Worm (Caenorhabditis elegans): ENCODE measurements around the gene R144.3.

The R144.3 gene

ce11 chrIII:5025136-5025629 lies 3.4 kb downstream of the R144.3 start (continued):
- TF ChIP-seq grh-1 (GFP tag; IDR thresholded peaks at IDR 0.05) (peak; percentile 36; the same call in 1 of the 2 replicates), nhr-47 (tag; optimal IDR thresholded peaks at IDR 0.05) (peak; percentile 48), sox-4 (tag; optimal IDR thresholded peaks at IDR 0.05) (peak; percentile 22), snu-23 (GFP tag; optimal IDR thresholded peaks at IDR 0.05) (no peak), dsc-1 (tag; optimal IDR thresholded peaks at IDR 0.05) (peak; percentile 0), nhr-71 (tag; optimal IDR thresholded peaks at IDR 0.05) (peak; percentile 72), pax-3 (tag; optimal IDR thresholded peaks at IDR 0.05) (peak; percentile 32), elt-3 (tag; optimal IDR thresholded peaks at IDR 0.05) (no peak)

ce11 chrIII:5026366-5026765 lies 4.6 kb downstream of the R144.3 start:
- no peak for TF ChIP-seq hlh-4 (tag; optimal IDR thresholded peaks at IDR 0.05)
- TF ChIP-seq snpc-4 (tag; optimal IDR thresholded peaks at IDR 0.05) = no peak
- TF ChIP-seq nhr-76 (tag; optimal IDR thresholded peaks at IDR 0.05) = no peak
- TF ChIP-seq mdl-1 (tag; optimal IDR thresholded peaks at IDR 0.05) = no peak
- no peak for TF ChIP-seq nhr-20 (tag; optimal IDR thresholded peaks at IDR 0.05)
- no peak for TF ChIP-seq ztf-4 (tag; optimal IDR thresholded peaks at IDR 0.05)
- TF ChIP-seq dsc-1 (tag; optimal IDR thresholded peaks at IDR 0.05) = no peak
- TF ChIP-seq pax-3 (tag; optimal IDR thresholded peaks at IDR 0.05) = no peak
- no peak for TF ChIP-seq nhr-47 (tag; optimal IDR thresholded peaks at IDR 0.05)
- TF ChIP-seq swsn-7 (tag; optimal IDR thresholded peaks at IDR 0.05) = no peak

ce11 chrIII:5027219-5027618 lies 5.4 kb downstream of the R144.3 start:
- TF ChIP-seq nhr-84 (tag; optimal IDR thresholded peaks at IDR 0.05) = no peak
- TF ChIP-seq unc-62 (GFP tag; optimal IDR thresholded peaks at IDR 0.05) = no peak
- TF ChIP-seq aha-1 (tag; optimal IDR thresholded peaks at IDR 0.05) = no peak
- TF ChIP-seq mdl-1 (tag; optimal IDR thresholded peaks at IDR 0.05) = no peak
- TF ChIP-seq ces-1 (GFP tag; optimal IDR thresholded peaks at IDR 0.05) = no peak
- no peak for TF ChIP-seq aly-2 (tag; optimal IDR thresholded peaks at IDR 0.05)
- no peak for TF ChIP-seq grh-1 (GFP tag; IDR thresholded peaks at IDR 0.05)
- TF ChIP-seq efl-1 (optimal IDR thresholded peaks at IDR 0.05) = no peak
- no peak for TF ChIP-seq efl-1 (GFP tag; optimal IDR thresholded peaks at IDR 0.05 in 1 of 2)
- no peak for TF ChIP-seq nhr-11 (tag; optimal IDR thresholded peaks at IDR 0.05)
- TF ChIP-seq nhr-28 (tag; optimal IDR thresholded peaks at IDR 0.05) = no peak
- TF ChIP-seq pag-3 (tag; optimal IDR thresholded peaks at IDR 0.05; ENCODE audit: borderline replicate concordance, insufficient read depth) = no peak

ce11 chrIII:5030629-5031028 lies 8.8 kb downstream of the R144.3 start, which contains the start of gene klp-6:
Gene klp-6, plus strand, starts transcription at chrIII:5030929.
- TF ChIP-seq fos-1 (tag; optimal IDR thresholded peaks at IDR 0.05) (no peak), ama-1 (optimal IDR thresholded peaks at IDR 0.05) (no peak), egl-13 (tag; optimal IDR thresholded peaks at IDR 0.05) (no peak), ceh-88 (GFP tag; IDR thresholded peaks at IDR 0.05) (no peak), fkh-4 (tag; optimal IDR thresholded peaks at IDR 0.05; ENCODE audit: borderline replicate concordance) (no peak), unc-30 (tag; optimal IDR thresholded peaks at IDR 0.05) (no peak), unc-98 (GFP tag; IDR thresholded peaks at IDR 0.05) (no peak), unc-62 (GFP tag; optimal IDR thresholded peaks at IDR 0.05) (no peak), rnt-1 (tag; optimal IDR thresholded peaks at IDR 0.05) (no peak), fkh-8 (tag; optimal IDR thresholded peaks at IDR 0.05) (no peak), C04F5.9 (tag; optimal IDR thresholded peaks at IDR 0.05) (no peak), pag-3 (tag; optimal IDR thresholded peaks at IDR 0.05; ENCODE audit: borderline replicate concordance, insufficient read depth) (no peak), lin-13 (GFP tag; optimal IDR thresholded peaks at IDR 0.05) (no peak), ztf-4 (tag; optimal IDR thresholded peaks at IDR 0.05) (no peak), blmp-1 (tag; optimal IDR thresholded peaks at IDR 0.05) (no peak)
